In genomic region chr2L:1884409-1885082, dm6 we compare ENCODE assay signal across 1 fruit fly cellular context.
TF ChIP-seq lines count a peak whose summit lies in the region.

Wdr62 (plus strand) TSS chr2L:1884622.

TF ChIP-seq in whole organism, embryonic, 481 proteins besides CTCF, POLR2A, EP300 and RAD21 (continued from another document):
- no peak for TF ChIP-seq Dip3 (GFP tag; optimal IDR thresholded peaks at IDR 0.05; lab: Kevin White, UChicago)
- TF ChIP-seq Sox102F (GFP tag; optimal IDR thresholded peaks at IDR 0.05; lab: Kevin White, UChicago) = peak; percentile 24
- TF ChIP-seq Bgb (GFP tag; IDR thresholded peaks at IDR 0.05; lab: Robert Waterston, UW; ENCODE audit: partially characterized antibody) = peak; percentile 90
- TF ChIP-seq CG2129 (GFP tag; IDR thresholded peaks at IDR 0.05; lab: Robert Waterston, UW; ENCODE audit: partially characterized antibody) = no peak
- no peak for TF ChIP-seq CG3995 (GFP tag; optimal IDR thresholded peaks at IDR 0.05; lab: Kevin White, UChicago)
- TF ChIP-seq CG4360 (GFP tag; IDR thresholded peaks at IDR 0.05; lab: Robert Waterston, UW) = no peak
- 0 out of 3 replicates have a peak, but pooled peaks have one; percentile 39 for TF ChIP-seq CG2199 (GFP tag; IDR thresholded peaks at IDR 0.05; lab: Robert Waterston, UW)
- TF ChIP-seq CG1233 (GFP tag; optimal IDR thresholded peaks at IDR 0.05; lab: Kevin White, UChicago) = peak; percentile 45
- peak; percentile 48; the same call in 1 of the 2 replicates for TF ChIP-seq hbn (GFP tag; IDR thresholded peaks at IDR 0.05; lab: Robert Waterston, UW; ENCODE audit: partially characterized antibody)
- TF ChIP-seq onecut (GFP tag; IDR thresholded peaks at IDR 0.05; lab: Robert Waterston, UW) = peak; percentile 74
- TF ChIP-seq nau (GFP tag; optimal IDR thresholded peaks at IDR 0.05; lab: Kevin White, UChicago) = peak; percentile 66
- TF ChIP-seq jing (GFP tag; optimal IDR thresholded peaks at IDR 0.05; lab: Kevin White, UChicago) = no peak
- peak; percentile 46 for TF ChIP-seq kni (GFP tag; optimal IDR thresholded peaks at IDR 0.05; lab: Kevin White, UChicago)
- TF ChIP-seq eyg (GFP tag; optimal IDR thresholded peaks at IDR 0.05; lab: Kevin White, UChicago) = no peak
- peak; percentile 35 for TF ChIP-seq CG8944 (GFP tag; optimal IDR thresholded peaks at IDR 0.05; lab: Kevin White, UChicago)
- TF ChIP-seq HmgZ (tag; optimal IDR thresholded peaks at IDR 0.05; lab: Kevin White, UChicago) = peak; percentile 72
- peak; percentile 8; the same call in 1 of the 2 replicates for TF ChIP-seq Ptx1 (GFP tag; IDR thresholded peaks at IDR 0.05; lab: Robert Waterston, UW)
- peak; percentile 53 for TF ChIP-seq NC2β (GFP tag; optimal IDR thresholded peaks at IDR 0.05; lab: Kevin White, UChicago)
- TF ChIP-seq ash1 (GFP tag; optimal IDR thresholded peaks at IDR 0.05; lab: Kevin White, UChicago) = peak; percentile 61
- TF ChIP-seq NK7.1 (GFP tag; optimal IDR thresholded peaks at IDR 0.05; lab: Kevin White, UChicago) = no peak
- peak; percentile 40; the same call in 1 of the 2 replicates for TF ChIP-seq gsb (GFP tag; IDR thresholded peaks at IDR 0.05; lab: Robert Waterston, UW)
- peak; percentile 56 for TF ChIP-seq CG1792 (GFP tag; optimal IDR thresholded peaks at IDR 0.05; lab: Kevin White, UChicago)
- TF ChIP-seq Trl (optimal IDR thresholded peaks at IDR 0.05; lab: Kevin White, UChicago) = peak in 1 of 2 experiments; percentile 12
- peak; percentile 20 for TF ChIP-seq Trl (GFP tag; optimal IDR thresholded peaks at IDR 0.05; lab: Kevin White, UChicago)
- peak; percentile 77 for TF ChIP-seq HLHmδ (GFP tag; optimal IDR thresholded peaks at IDR 0.05; lab: Kevin White, UChicago)
- no peak for TF ChIP-seq CG6272 (GFP tag; IDR thresholded peaks at IDR 0.05; lab: Robert Waterston, UW)
- peak; percentile 38; the same call in 1 of the 3 replicates for TF ChIP-seq sr (GFP tag; IDR thresholded peaks at IDR 0.05; lab: Robert Waterston, UW)
- TF ChIP-seq Sry-δ (GFP tag; optimal IDR thresholded peaks at IDR 0.05; lab: Kevin White, UChicago) = peak; percentile 96
- TF ChIP-seq chinmo (GFP tag; IDR thresholded peaks at IDR 0.05; lab: Robert Waterston, UW; ENCODE audit: partially characterized antibody) = peak; percentile 71; the same call in 1 of the 4 replicates
- peak; percentile 36 for TF ChIP-seq Meics (GFP tag; optimal IDR thresholded peaks at IDR 0.05; lab: Kevin White, UChicago)
- no peak for TF ChIP-seq br (optimal IDR thresholded peaks at IDR 0.05; lab: Kevin White, UChicago)
- TF ChIP-seq CG6654 (GFP tag; optimal IDR thresholded peaks at IDR 0.05; lab: Kevin White, UChicago) = no peak
- TF ChIP-seq sisA (GFP tag; IDR thresholded peaks at IDR 0.05; lab: Robert Waterston, UW) = 0 out of 2 replicates have a peak, but pooled peaks have one; percentile 11
- TF ChIP-seq run (tag; optimal IDR thresholded peaks at IDR 0.05; lab: Kevin White, UChicago) = peak; percentile 22
- peak; percentile 56 for TF ChIP-seq Hand (GFP tag; optimal IDR thresholded peaks at IDR 0.05; lab: Kevin White, UChicago)
- peak; percentile 79 for TF ChIP-seq Dp (GFP tag; optimal IDR thresholded peaks at IDR 0.05; lab: Kevin White, UChicago)
- peak; percentile 44 for TF ChIP-seq pb (GFP tag; optimal IDR thresholded peaks at IDR 0.05; lab: Kevin White, UChicago)
- TF ChIP-seq chif (GFP tag; optimal IDR thresholded peaks at IDR 0.05; lab: Kevin White, UChicago) = peak in 1 of 2 experiments; percentile 61
- TF ChIP-seq Ets97D (GFP tag; optimal IDR thresholded peaks at IDR 0.05; lab: Kevin White, UChicago) = peak; percentile 91
- peak; percentile 96 for TF ChIP-seq cg (GFP tag; optimal IDR thresholded peaks at IDR 0.05; lab: Kevin White, UChicago)
- peak in 1 of 2 experiments; percentile 76 for TF ChIP-seq insv (GFP tag; optimal IDR thresholded peaks at IDR 0.05; lab: Kevin White, UChicago)
- TF ChIP-seq Blimp-1 (GFP tag; optimal IDR thresholded peaks at IDR 0.05; lab: Kevin White, UChicago) = no peak
- TF ChIP-seq ara (GFP tag; IDR thresholded peaks at IDR 0.05; lab: Robert Waterston, UW) = peak; percentile 43; the same call in 1 of the 2 replicates
- peak; percentile 1 for TF ChIP-seq CG15011 (GFP tag; optimal IDR thresholded peaks at IDR 0.05; lab: Kevin White, UChicago)
- TF ChIP-seq CG11085 (GFP tag; IDR thresholded peaks at IDR 0.05; lab: Robert Waterston, UW) = no peak
- TF ChIP-seq Abd-B (GFP tag; optimal IDR thresholded peaks at IDR 0.05; lab: Kevin White, UChicago) = peak; percentile 40
- TF ChIP-seq CG31365 (tag; optimal IDR thresholded peaks at IDR 0.05; lab: Kevin White, UChicago) = peak; percentile 42
- TF ChIP-seq rib (GFP tag; IDR thresholded peaks at IDR 0.05; lab: Robert Waterston, UW) = peak; percentile 91
- peak; percentile 13 for TF ChIP-seq ind (GFP tag; optimal IDR thresholded peaks at IDR 0.05; lab: Kevin White, UChicago)
- TF ChIP-seq CG9797 (GFP tag; optimal IDR thresholded peaks at IDR 0.05; lab: Kevin White, UChicago) = peak; percentile 98
- peak; percentile 23 for TF ChIP-seq CG15479 (GFP tag; optimal IDR thresholded peaks at IDR 0.05; lab: Kevin White, UChicago)
- TF ChIP-seq gsb-n (tag; optimal IDR thresholded peaks at IDR 0.05; lab: Kevin White, UChicago) = peak; percentile 39
- peak; percentile 53; the same call in 1 of the 2 replicates for TF ChIP-seq sob (GFP tag; IDR thresholded peaks at IDR 0.05; lab: Robert Waterston, UW)
- no peak for TF ChIP-seq CG11093 (GFP tag; IDR thresholded peaks at IDR 0.05; lab: Robert Waterston, UW)
- peak; percentile 17 for TF ChIP-seq CG3838 (GFP tag; optimal IDR thresholded peaks at IDR 0.05; lab: Kevin White, UChicago)
- TF ChIP-seq zen2 (GFP tag; IDR thresholded peaks at IDR 0.05; lab: Robert Waterston, UW; ENCODE audit: partially characterized antibody) = peak; percentile 23; the same call in 2 of the 3 replicates
- no peak for TF ChIP-seq CG31224 (GFP tag; IDR thresholded peaks at IDR 0.05; lab: Robert Waterston, UW)
- no peak for TF ChIP-seq Doc2 (GFP tag; IDR thresholded peaks at IDR 0.05; lab: Robert Waterston, UW)
- no peak for TF ChIP-seq Ets65A (GFP tag; lab: Kevin White, UChicago)
- TF ChIP-seq HLH3B (GFP tag; IDR thresholded peaks at IDR 0.05; lab: Robert Waterston, UW) = no peak; the same call in 1 of the 2 replicates
- TF ChIP-seq CG4854 (GFP tag; optimal IDR thresholded peaks at IDR 0.05; lab: Kevin White, UChicago) = peak; percentile 51
- peak; percentile 51 for TF ChIP-seq CG18599 (GFP tag; optimal IDR thresholded peaks at IDR 0.05; lab: Kevin White, UChicago)
- peak; percentile 100 for TF ChIP-seq trem (tag; optimal IDR thresholded peaks at IDR 0.05; lab: Kevin White, UChicago)
- peak; percentile 66 for TF ChIP-seq CG11504 (tag; optimal IDR thresholded peaks at IDR 0.05; lab: Kevin White, UChicago)
- TF ChIP-seq CG14014 (GFP tag; IDR thresholded peaks at IDR 0.05; lab: Robert Waterston, UW) = peak; percentile 53; the same call in 1 of the 2 replicates
- no peak for TF ChIP-seq hkb (optimal IDR thresholded peaks at IDR 0.05; lab: Kevin White, UChicago)
- TF ChIP-seq hkb (GFP tag; IDR thresholded peaks at IDR 0.05; lab: Robert Waterston, UW) = peak; percentile 60
- TF ChIP-seq Hr51 (GFP tag; optimal IDR thresholded peaks at IDR 0.05; lab: Kevin White, UChicago) = peak in 1 of 2 experiments; percentile 63
- peak; percentile 66 for TF ChIP-seq unc-4 (GFP tag; IDR thresholded peaks at IDR 0.05; lab: Robert Waterston, UW; ENCODE audit: partially characterized antibody)
- TF ChIP-seq Usf (GFP tag; optimal IDR thresholded peaks at IDR 0.05; lab: Kevin White, UChicago) = no peak
- TF ChIP-seq vnd (GFP tag; IDR thresholded peaks at IDR 0.05; lab: Robert Waterston, UW; ENCODE audit: partially characterized antibody) = peak; percentile 34; the same call in 1 of the 3 replicates
- TF ChIP-seq mam (GFP tag; optimal IDR thresholded peaks at IDR 0.05; lab: Kevin White, UChicago) = peak; percentile 22
- no peak for TF ChIP-seq Ssrp (tag; optimal IDR thresholded peaks at IDR 0.05; lab: Kevin White, UChicago)
- TF ChIP-seq lov (optimal IDR thresholded peaks at IDR 0.05; lab: Kevin White, UChicago) = no peak
- 0 out of 3 replicates have a peak, but pooled peaks have one; percentile 53 for TF ChIP-seq lov (GFP tag; IDR thresholded peaks at IDR 0.05; lab: Robert Waterston, UW)
- peak; percentile 88 for TF ChIP-seq Hmr (GFP tag; optimal IDR thresholded peaks at IDR 0.05; lab: Kevin White, UChicago)
- peak; percentile 54; the same call in 1 of the 2 replicates for TF ChIP-seq CG32532 (GFP tag; IDR thresholded peaks at IDR 0.05; lab: Robert Waterston, UW)
- peak in 1 of 2 experiments; percentile 50 for TF ChIP-seq Eip74EF (GFP tag; optimal IDR thresholded peaks at IDR 0.05; lab: Kevin White, UChicago)
- TF ChIP-seq CG6689 (GFP tag; IDR thresholded peaks at IDR 0.05; lab: Robert Waterston, UW) = no peak
- TF ChIP-seq knrl (GFP tag; IDR thresholded peaks at IDR 0.05; lab: Robert Waterston, UW; ENCODE audit: partially characterized antibody) = peak; percentile 81
- TF ChIP-seq H2.0 (GFP tag; IDR thresholded peaks at IDR 0.05; lab: Robert Waterston, UW) = 0 out of 2 replicates have a peak, but pooled peaks have one; percentile 30
- no peak for TF ChIP-seq CG3726 (GFP tag; IDR thresholded peaks at IDR 0.05; lab: Robert Waterston, UW)
